Fruit fly (Drosophila melanogaster) whole organism, adult: ENCODE data around the gene Vps29.

ENCODE experiments used
- cic ChIP-seq: fragments of 200-800 bp; sonication (Bioruptor generic); optimal IDR thresholded peaks from 2 replicates; lab custom pipeline; 2017; ENCODE audit warnings: missing biosample characterization, mild to moderate bottlenecking, missing genetic modification characterization, moderate library complexity
- pad ChIP-seq: fragments of 200-800 bp; sonication (Bioruptor generic); optimal IDR thresholded peaks from 3 replicates; lab custom pipeline; 2017; ENCODE audit warnings: missing biosample characterization, missing genetic modification characterization, mild to moderate bottlenecking, moderate library complexity, missing genetic modification reagents

DNA sequence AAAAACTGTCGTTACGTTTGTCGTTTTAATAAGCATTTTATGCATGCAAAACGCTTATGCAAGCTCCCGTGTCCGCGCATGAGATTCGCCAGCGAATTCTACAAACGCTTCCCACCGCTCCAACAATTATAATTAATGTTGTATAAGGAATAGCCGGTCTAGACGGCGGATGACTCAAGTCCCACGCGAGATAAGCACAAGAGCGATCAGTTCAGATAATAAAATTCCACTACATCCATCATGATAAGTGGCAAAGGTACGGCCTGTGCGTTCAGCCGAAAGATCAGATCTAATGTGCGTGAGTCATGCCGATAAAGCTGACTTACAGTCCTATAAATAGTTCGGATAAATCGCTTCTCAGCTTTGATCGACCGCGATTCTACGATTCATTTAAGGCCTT lies 24.0 kb upstream of the Vps29 start:
- TF ChIP-seq cic (GFP tag; lab: Kevin White, UChicago): no peak
- no peak for TF ChIP-seq pad (GFP tag; lab: Kevin White, UChicago)
